Worm (Caenorhabditis elegans): ENCODE measurements around the gene ceh-18.
A peak's percentile ranks its signal among the peaks of the same experiment; 100 is the strongest.

Gene ceh-18

DNA sequence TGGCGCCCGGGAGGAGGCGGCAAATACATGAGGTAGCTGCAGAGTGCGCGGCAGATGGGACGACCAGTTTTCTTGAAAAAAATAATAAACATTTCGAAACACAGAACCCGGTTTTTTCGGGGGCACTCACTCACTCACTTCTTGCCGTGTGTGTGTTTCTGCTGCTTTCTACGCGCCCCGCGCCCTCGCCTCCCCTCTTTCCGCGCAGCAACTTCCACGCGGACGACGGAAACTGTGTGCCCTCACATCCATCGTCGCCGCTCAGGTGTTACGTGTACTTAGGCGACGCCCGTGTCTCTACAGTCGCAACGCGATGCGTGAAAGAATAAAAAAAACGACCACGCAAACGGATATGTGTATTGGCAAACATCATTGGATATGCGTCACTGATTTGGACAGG is 33.2 kb downstream of the ceh-18 start:
- no peak for TF ChIP-seq sem-4 (tag; optimal IDR thresholded peaks at IDR 0.05)
- peak; percentile 58 for TF ChIP-seq nhr-21 (tag; optimal IDR thresholded peaks at IDR 0.05)

DNA sequence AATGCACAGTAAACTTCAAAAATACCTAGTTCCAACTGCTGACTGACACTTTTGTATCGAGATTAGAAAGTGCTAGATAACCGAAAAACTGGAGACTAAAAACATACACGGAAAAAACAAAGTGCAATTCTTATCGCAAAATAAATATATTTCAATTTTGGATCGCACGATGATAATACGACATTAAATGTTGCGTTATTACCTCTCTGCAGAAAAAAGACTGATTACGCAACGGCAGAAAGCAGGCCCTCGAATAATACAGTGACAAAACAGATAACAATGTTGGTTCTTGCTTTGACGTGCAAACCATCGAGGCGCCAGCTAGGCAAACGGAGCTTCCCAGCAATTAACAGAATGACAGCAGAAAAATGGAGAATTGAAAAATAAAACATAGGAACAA is 33.7 kb downstream of the ceh-18 start:
- peak; percentile 10 for TF ChIP-seq gmeb-1 (tag; optimal IDR thresholded peaks at IDR 0.05)
- TF ChIP-seq sma-3 (GFP tag; optimal IDR thresholded peaks at IDR 0.05): peak; percentile 68
- TF ChIP-seq ama-1 (optimal IDR thresholded peaks at IDR 0.05): no peak
- TF ChIP-seq lin-11 (tag; optimal IDR thresholded peaks at IDR 0.05): no peak
- TF ChIP-seq skn-1 (tag; optimal IDR thresholded peaks at IDR 0.05): peak; percentile 15
- no peak for TF ChIP-seq R02D3.7 (tag; optimal IDR thresholded peaks at IDR 0.05)
- TF ChIP-seq unc-55 (GFP tag; optimal IDR thresholded peaks at IDR 0.05): no peak
- TF ChIP-seq ceh-16 (tag; optimal IDR thresholded peaks at IDR 0.05): no peak
- TF ChIP-seq sma-9 (GFP tag; optimal IDR thresholded peaks at IDR 0.05): peak; percentile 88
- no peak for TF ChIP-seq sma-9 (tag; optimal IDR thresholded peaks at IDR 0.05)
- no peak for TF ChIP-seq alr-1 (tag; optimal IDR thresholded peaks at IDR 0.05)
- TF ChIP-seq mab-5 (tag; optimal IDR thresholded peaks at IDR 0.05): no peak
- no peak for TF ChIP-seq ztf-4 (tag; optimal IDR thresholded peaks at IDR 0.05)
- TF ChIP-seq elt-3 (tag; optimal IDR thresholded peaks at IDR 0.05): no peak
- TF ChIP-seq nhr-23 (tag; optimal IDR thresholded peaks at IDR 0.05): no peak
- TF ChIP-seq nhr-6 (tag; optimal IDR thresholded peaks at IDR 0.05): no peak
- no peak for TF ChIP-seq sem-4 (tag; optimal IDR thresholded peaks at IDR 0.05)
- TF ChIP-seq dmd-4 (tag; optimal IDR thresholded peaks at IDR 0.05): no peak
- no peak for TF ChIP-seq lin-39 (tag; optimal IDR thresholded peaks at IDR 0.05)
- TF ChIP-seq egl-27 (tag; optimal IDR thresholded peaks at IDR 0.05): no peak
- TF ChIP-seq crh-2 (tag; optimal IDR thresholded peaks at IDR 0.05): peak; percentile 78
- TF ChIP-seq elt-1 (tag; optimal IDR thresholded peaks at IDR 0.05): no peak
- TF ChIP-seq nhr-10 (tag; optimal IDR thresholded peaks at IDR 0.05): no peak
- TF ChIP-seq Y55F3AM.14 (GFP tag; optimal IDR thresholded peaks at IDR 0.05): no peak
- TF ChIP-seq ztf-1 (GFP tag; conservative IDR thresholded peaks at IDR 0.05): no peak
- TF ChIP-seq nhr-77 (tag; optimal IDR thresholded peaks at IDR 0.05): no peak
- peak; percentile 71 for TF ChIP-seq F13H6.1 (tag; optimal IDR thresholded peaks at IDR 0.05)
- peak; percentile 91 for TF ChIP-seq fos-1 (tag; optimal IDR thresholded peaks at IDR 0.05)
- TF ChIP-seq lsy-2 (tag; optimal IDR thresholded peaks at IDR 0.05): peak in 1 of 2 experiments; percentile 2
- no peak for TF ChIP-seq mdl-1 (tag; optimal IDR thresholded peaks at IDR 0.05)

DNA sequence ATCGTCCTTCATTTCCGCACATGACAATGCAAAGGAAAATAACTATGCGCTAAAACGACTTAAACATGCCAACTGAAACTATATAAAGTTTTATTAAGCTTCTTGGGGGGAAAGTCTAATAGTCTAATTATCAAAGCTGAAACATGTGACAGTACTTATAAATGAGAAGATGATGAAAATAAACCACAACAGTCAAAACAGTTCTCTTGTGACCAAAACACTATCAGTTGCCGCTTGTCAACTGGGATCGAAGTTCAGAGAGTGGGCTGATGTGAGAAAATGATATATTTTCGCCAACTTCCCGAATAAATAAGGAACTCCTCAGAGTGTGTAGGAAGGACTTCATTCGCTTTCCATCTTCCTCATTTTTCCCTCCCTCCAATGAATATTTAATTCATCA is 35.5 kb downstream of the ceh-18 start:
- TF ChIP-seq ama-1 (optimal IDR thresholded peaks at IDR 0.05) (no peak), mdl-1 (tag; optimal IDR thresholded peaks at IDR 0.05) (no peak), crh-2 (tag; optimal IDR thresholded peaks at IDR 0.05) (peak; percentile 3), sma-9 (GFP tag; optimal IDR thresholded peaks at IDR 0.05) (peak; percentile 4), sma-9 (tag; optimal IDR thresholded peaks at IDR 0.05) (no peak), nhr-129 (tag; optimal IDR thresholded peaks at IDR 0.05) (peak; percentile 62)

DNA sequence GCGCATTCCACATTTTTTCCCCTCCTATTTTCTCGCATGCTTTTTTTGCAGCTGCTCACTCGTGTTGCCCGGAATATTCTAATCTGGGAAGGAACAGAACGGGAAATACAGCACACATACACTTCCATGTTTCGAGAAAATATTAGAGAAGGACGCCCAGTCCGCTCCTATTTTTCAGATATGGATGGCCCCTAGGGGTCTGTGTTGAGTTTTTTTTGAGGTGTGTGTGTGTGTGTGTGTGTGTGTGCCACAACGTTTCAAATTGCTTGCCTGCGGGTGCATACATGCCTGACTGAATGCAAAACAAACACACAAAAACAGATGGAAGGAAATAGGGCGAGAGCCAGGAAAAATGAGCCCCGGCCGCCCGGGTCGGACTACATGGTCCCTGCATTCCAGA is 36.0 kb downstream of the ceh-18 start:
- no peak for TF ChIP-seq ama-1 (optimal IDR thresholded peaks at IDR 0.05)
- TF ChIP-seq unc-62 (GFP tag; optimal IDR thresholded peaks at IDR 0.05): no peak
- no peak for TF ChIP-seq peb-1 (tag; optimal IDR thresholded peaks at IDR 0.05)
- TF ChIP-seq alr-1 (tag; optimal IDR thresholded peaks at IDR 0.05): no peak
- TF ChIP-seq ceh-16 (tag; optimal IDR thresholded peaks at IDR 0.05): no peak
- no peak for TF ChIP-seq sem-4 (tag; optimal IDR thresholded peaks at IDR 0.05)
- no peak for TF ChIP-seq mab-5 (tag; optimal IDR thresholded peaks at IDR 0.05)
- no peak for TF ChIP-seq nhr-23 (tag; optimal IDR thresholded peaks at IDR 0.05)
- TF ChIP-seq nhr-10 (tag; optimal IDR thresholded peaks at IDR 0.05): no peak
- no peak for TF ChIP-seq C34F6.9 (tag; optimal IDR thresholded peaks at IDR 0.05)
- TF ChIP-seq nhr-6 (tag; optimal IDR thresholded peaks at IDR 0.05): no peak
- TF ChIP-seq dmd-4 (tag; optimal IDR thresholded peaks at IDR 0.05): no peak
- TF ChIP-seq unc-55 (GFP tag; optimal IDR thresholded peaks at IDR 0.05): no peak
- TF ChIP-seq nhr-129 (tag; optimal IDR thresholded peaks at IDR 0.05): no peak
- no peak for TF ChIP-seq zag-1 (tag; optimal IDR thresholded peaks at IDR 0.05)
- no peak for TF ChIP-seq ZK546.5 (tag; optimal IDR thresholded peaks at IDR 0.05)
- no peak for TF ChIP-seq mdl-1 (tag; optimal IDR thresholded peaks at IDR 0.05)

ce11 chrX:3820666-3821065 is 36.9 kb downstream of the ceh-18 start:
- TF ChIP-seq alr-1 (tag; optimal IDR thresholded peaks at IDR 0.05) (no peak), F13H6.1 (tag; optimal IDR thresholded peaks at IDR 0.05) (peak; percentile 6), ceh-82 (tag; optimal IDR thresholded peaks at IDR 0.05) (no peak), crh-2 (tag; optimal IDR thresholded peaks at IDR 0.05) (peak; percentile 48), nhr-129 (tag; optimal IDR thresholded peaks at IDR 0.05) (no peak), fos-1 (tag; optimal IDR thresholded peaks at IDR 0.05) (peak; percentile 71), mdl-1 (tag; optimal IDR thresholded peaks at IDR 0.05) (no peak), nhr-77 (tag; optimal IDR thresholded peaks at IDR 0.05) (no peak), lin-11 (tag; optimal IDR thresholded peaks at IDR 0.05) (no peak), gmeb-1 (tag; optimal IDR thresholded peaks at IDR 0.05) (peak; percentile 25)
